1 fruit fly cellular context compared by ENCODE assay signal in genomic region chrX:17768130-17768697, dm6.
TF ChIP-seq lines count a peak whose summit lies in the region.

Gene unc-4 (plus strand): TSS chrX:17768569.

TF ChIP-seq in whole organism, embryonic, 481 proteins besides CTCF, POLR2A, EP300 and RAD21 (continued from another document and continues in another):
- TF ChIP-seq slbo (GFP tag; IDR thresholded peaks at IDR 0.05; lab: Robert Waterston, UW) (no peak), seq (GFP tag; IDR thresholded peaks at IDR 0.05; lab: Robert Waterston, UW) (peak; percentile 95), dm (GFP tag; optimal IDR thresholded peaks at IDR 0.05; lab: Kevin White, UChicago) (no peak), CG12942 (GFP tag; optimal IDR thresholded peaks at IDR 0.05; lab: Kevin White, UChicago) (no peak), mld (GFP tag; IDR thresholded peaks at IDR 0.05; lab: Robert Waterston, UW; ENCODE audit: partially characterized antibody) (no peak), CG5245 (GFP tag; optimal IDR thresholded peaks at IDR 0.05; lab: Kevin White, UChicago) (no peak), Fer3 (tag; optimal IDR thresholded peaks at IDR 0.05; lab: Kevin White, UChicago) (no peak), HmgZ (tag; optimal IDR thresholded peaks at IDR 0.05; lab: Kevin White, UChicago) (peak; percentile 45), Mad (GFP tag; optimal IDR thresholded peaks at IDR 0.05; lab: Kevin White, UChicago) (no peak), CG6813 (GFP tag; optimal IDR thresholded peaks at IDR 0.05; lab: Kevin White, UChicago) (no peak), CG10366 (GFP tag; IDR thresholded peaks at IDR 0.05; lab: Robert Waterston, UW) (no peak), zf30C (GFP tag; optimal IDR thresholded peaks at IDR 0.05; lab: Kevin White, UChicago) (no peak), Drgx (GFP tag; IDR thresholded peaks at IDR 0.05; lab: Robert Waterston, UW) (no peak), danr (GFP tag; IDR thresholded peaks at IDR 0.05; lab: Robert Waterston, UW) (no peak), Hand (GFP tag; optimal IDR thresholded peaks at IDR 0.05; lab: Kevin White, UChicago) (no peak), YL-1 (GFP tag; optimal IDR thresholded peaks at IDR 0.05; lab: Kevin White, UChicago) (no peak), CG42726 (GFP tag; IDR thresholded peaks at IDR 0.05; lab: Robert Waterston, UW; ENCODE audit: partially characterized antibody) (peak; percentile 40; the same call in 1 of the 2 replicates), CG30403 (GFP tag; optimal IDR thresholded peaks at IDR 0.05; lab: Kevin White, UChicago) (no peak), CG11695 (GFP tag; IDR thresholded peaks at IDR 0.05; lab: Robert Waterston, UW) (no peak), CG17186 (GFP tag; optimal IDR thresholded peaks at IDR 0.05; lab: Kevin White, UChicago) (no peak), CG9797 (GFP tag; optimal IDR thresholded peaks at IDR 0.05; lab: Kevin White, UChicago) (no peak), dan (GFP tag; IDR thresholded peaks at IDR 0.05; lab: Robert Waterston, UW) (no peak), CG8089 (GFP tag; optimal IDR thresholded peaks at IDR 0.05; lab: Kevin White, UChicago) (no peak), CG7963 (GFP tag; IDR thresholded peaks at IDR 0.05; lab: Robert Waterston, UW; ENCODE audit: partially characterized antibody) (no peak), CG9437 (GFP tag; optimal IDR thresholded peaks at IDR 0.05; lab: Kevin White, UChicago) (no peak), CG2889 (GFP tag; IDR thresholded peaks at IDR 0.05; lab: Robert Waterston, UW) (no peak), B-H2 (GFP tag; optimal IDR thresholded peaks at IDR 0.05; lab: Kevin White, UChicago) (no peak), bbx (GFP tag; IDR thresholded peaks at IDR 0.05; lab: Robert Waterston, UW; ENCODE audit: partially characterized antibody) (peak; percentile 42; the same call in 1 of the 2 replicates), rib (GFP tag; IDR thresholded peaks at IDR 0.05; lab: Robert Waterston, UW) (peak; percentile 50; the same call in 1 of the 2 replicates), CG3995 (GFP tag; optimal IDR thresholded peaks at IDR 0.05; lab: Kevin White, UChicago) (no peak), lov (optimal IDR thresholded peaks at IDR 0.05; lab: Kevin White, UChicago) (no peak), lov (GFP tag; IDR thresholded peaks at IDR 0.05; lab: Robert Waterston, UW) (no peak), Hsf (GFP tag; optimal IDR thresholded peaks at IDR 0.05; lab: Kevin White, UChicago) (no peak), Dip3 (GFP tag; optimal IDR thresholded peaks at IDR 0.05; lab: Kevin White, UChicago) (no peak), ham (GFP tag; IDR thresholded peaks at IDR 0.05; lab: Robert Waterston, UW) (no peak), CG13624 (GFP tag; optimal IDR thresholded peaks at IDR 0.05; lab: Kevin White, UChicago) (peak; percentile 13), CG15269 (tag; optimal IDR thresholded peaks at IDR 0.05; lab: Kevin White, UChicago) (no peak), Doc3 (GFP tag; IDR thresholded peaks at IDR 0.05; lab: Robert Waterston, UW; ENCODE audit: partially characterized antibody) (no peak), klu (GFP tag; IDR thresholded peaks at IDR 0.05; lab: Robert Waterston, UW) (no peak), E2f1 (GFP tag; IDR thresholded peaks at IDR 0.05; lab: Robert Waterston, UW) (no peak), gcm2 (GFP tag; optimal IDR thresholded peaks at IDR 0.05; lab: Kevin White, UChicago) (no peak), Fer1 (GFP tag; optimal IDR thresholded peaks at IDR 0.05; lab: Kevin White, UChicago) (no peak), CG18011 (GFP tag; optimal IDR thresholded peaks at IDR 0.05; lab: Kevin White, UChicago) (no peak), chif (GFP tag; optimal IDR thresholded peaks at IDR 0.05; lab: Kevin White, UChicago) (peak in 1 of 2 experiments; percentile 15), ac (GFP tag; optimal IDR thresholded peaks at IDR 0.05; lab: Kevin White, UChicago) (no peak), Sox100B (GFP tag; optimal IDR thresholded peaks at IDR 0.05; lab: Kevin White, UChicago) (no peak), CG17361 (GFP tag; IDR thresholded peaks at IDR 0.05; lab: Robert Waterston, UW) (no peak), CG18599 (GFP tag; optimal IDR thresholded peaks at IDR 0.05; lab: Kevin White, UChicago) (no peak), NC2α (GFP tag; optimal IDR thresholded peaks at IDR 0.05; lab: Kevin White, UChicago) (no peak), sens (GFP tag; lab: Kevin White, UChicago) (peak; percentile 74), pita (GFP tag; optimal IDR thresholded peaks at IDR 0.05; lab: Kevin White, UChicago) (no peak), CG13123 (GFP tag; optimal IDR thresholded peaks at IDR 0.05; lab: Kevin White, UChicago) (no peak), mirr (GFP tag; optimal IDR thresholded peaks at IDR 0.05; lab: Kevin White, UChicago) (no peak), knrl (GFP tag; IDR thresholded peaks at IDR 0.05; lab: Robert Waterston, UW; ENCODE audit: partially characterized antibody) (peak; percentile 55; the same call in 1 of the 3 replicates), lab (GFP tag; optimal IDR thresholded peaks at IDR 0.05; lab: Kevin White, UChicago) (no peak), CG5180 (GFP tag; optimal IDR thresholded peaks at IDR 0.05; lab: Kevin White, UChicago) (no peak), CG4404 (GFP tag; IDR thresholded peaks at IDR 0.05; lab: Robert Waterston, UW) (no peak), bsh (GFP tag; optimal IDR thresholded peaks at IDR 0.05; lab: Kevin White, UChicago) (no peak), crol (GFP tag; IDR thresholded peaks at IDR 0.05; lab: Robert Waterston, UW) (peak; percentile 98), Dll (GFP tag; IDR thresholded peaks at IDR 0.05; lab: Robert Waterston, UW; ENCODE audit: partially characterized antibody) (0 out of 4 replicates have a peak, but pooled peaks have one; percentile 29), cato (GFP tag; optimal IDR thresholded peaks at IDR 0.05; lab: Kevin White, UChicago; ENCODE audit: borderline replicate concordance) (no peak), gro (GFP tag; optimal IDR thresholded peaks at IDR 0.05; lab: Kevin White, UChicago) (no peak), CG15514 (GFP tag; optimal IDR thresholded peaks at IDR 0.05; lab: Kevin White, UChicago) (no peak), CG31441 (GFP tag; IDR thresholded peaks at IDR 0.05; lab: Robert Waterston, UW) (no peak), peb (GFP tag; IDR thresholded peaks at IDR 0.05; lab: Robert Waterston, UW) (no peak), CG17912 (GFP tag; optimal IDR thresholded peaks at IDR 0.05; lab: Kevin White, UChicago) (no peak), Xbp1 (GFP tag; optimal IDR thresholded peaks at IDR 0.05; lab: Kevin White, UChicago) (no peak), Oli (tag; optimal IDR thresholded peaks at IDR 0.05; lab: Kevin White, UChicago) (no peak), row (GFP tag; IDR thresholded peaks at IDR 0.05; lab: Robert Waterston, UW) (no peak), HLH3B (GFP tag; IDR thresholded peaks at IDR 0.05; lab: Robert Waterston, UW) (no peak), CG2712 (tag; optimal IDR thresholded peaks at IDR 0.05; lab: Kevin White, UChicago) (no peak), CG10462 (GFP tag; optimal IDR thresholded peaks at IDR 0.05; lab: Kevin White, UChicago) (no peak), wor (GFP tag; IDR thresholded peaks at IDR 0.05; lab: Robert Waterston, UW) (no peak), pnt (GFP tag; optimal IDR thresholded peaks at IDR 0.05; lab: Kevin White, UChicago) (no peak), ems (GFP tag; optimal IDR thresholded peaks at IDR 0.05; lab: Kevin White, UChicago) (no peak), CG6791 (GFP tag; IDR thresholded peaks at IDR 0.05; lab: Robert Waterston, UW; ENCODE audit: partially characterized antibody) (no peak), fu2 (GFP tag; optimal IDR thresholded peaks at IDR 0.05; lab: Kevin White, UChicago) (no peak), Sox102F (GFP tag; optimal IDR thresholded peaks at IDR 0.05; lab: Kevin White, UChicago) (no peak), Lhr (GFP tag; optimal IDR thresholded peaks at IDR 0.05; lab: Kevin White, UChicago) (no peak), z (GFP tag; IDR thresholded peaks at IDR 0.05; lab: Robert Waterston, UW) (no peak), Poxn (GFP tag; IDR thresholded peaks at IDR 0.05; lab: Robert Waterston, UW) (no peak), Sin3A (optimal IDR thresholded peaks at IDR 0.05; lab: Kevin White, UChicago) (no peak), schlank (tag; optimal IDR thresholded peaks at IDR 0.05; lab: Kevin White, UChicago) (no peak), gt (GFP tag; IDR thresholded peaks at IDR 0.05; lab: Robert Waterston, UW) (no peak), cad (GFP tag; optimal IDR thresholded peaks at IDR 0.05; lab: Kevin White, UChicago) (peak; percentile 39), CG13296 (GFP tag; optimal IDR thresholded peaks at IDR 0.05; lab: Kevin White, UChicago) (no peak), Lim3 (GFP tag; IDR thresholded peaks at IDR 0.05; lab: Robert Waterston, UW) (no peak), Spps (tag; optimal IDR thresholded peaks at IDR 0.05; lab: Kevin White, UChicago) (no peak), vfl (GFP tag; optimal IDR thresholded peaks at IDR 0.05; lab: Kevin White, UChicago) (no peak), cwo (GFP tag; optimal IDR thresholded peaks at IDR 0.05; lab: Kevin White, UChicago) (no peak), Hey (tag; optimal IDR thresholded peaks at IDR 0.05; lab: Kevin White, UChicago) (peak; percentile 63), CoRest (tag; optimal IDR thresholded peaks at IDR 0.05; lab: Kevin White, UChicago) (peak; percentile 81), dysf (GFP tag; IDR thresholded peaks at IDR 0.05; lab: Robert Waterston, UW) (no peak), CG9609 (GFP tag; optimal IDR thresholded peaks at IDR 0.05; lab: Kevin White, UChicago) (no peak), CG1832 (GFP tag; optimal IDR thresholded peaks at IDR 0.05; lab: Kevin White, UChicago) (peak; percentile 100), H15 (GFP tag; IDR thresholded peaks at IDR 0.05; lab: Robert Waterston, UW) (no peak), CG9817 (tag; optimal IDR thresholded peaks at IDR 0.05; lab: Kevin White, UChicago) (no peak), CG11504 (tag; optimal IDR thresholded peaks at IDR 0.05; lab: Kevin White, UChicago) (no peak), prd (optimal IDR thresholded peaks at IDR 0.05; lab: Kevin White, UChicago) (no peak), prd (GFP tag; IDR thresholded peaks at IDR 0.05; lab: Robert Waterston, UW) (no peak; the same call in 2 of the 3 replicates), gfzf (GFP tag; optimal IDR thresholded peaks at IDR 0.05; lab: Kevin White, UChicago) (no peak), Deaf1 (tag; optimal IDR thresholded peaks at IDR 0.05; lab: Kevin White, UChicago) (peak; percentile 62), stwl (tag; optimal IDR thresholded peaks at IDR 0.05; lab: Kevin White, UChicago) (no peak), Bgb (GFP tag; IDR thresholded peaks at IDR 0.05; lab: Robert Waterston, UW; ENCODE audit: partially characterized antibody) (peak; percentile 48; the same call in 1 of the 2 replicates), sisA (GFP tag; IDR thresholded peaks at IDR 0.05; lab: Robert Waterston, UW) (no peak), CG7786 (GFP tag; optimal IDR thresholded peaks at IDR 0.05; lab: Kevin White, UChicago) (no peak), Hmx (GFP tag; optimal IDR thresholded peaks at IDR 0.05; lab: Kevin White, UChicago) (no peak), ato (GFP tag; IDR thresholded peaks at IDR 0.05; lab: Robert Waterston, UW; ENCODE audit: partially characterized antibody) (0 out of 2 replicates have a peak, but pooled peaks have one; percentile 16), Dp (GFP tag; optimal IDR thresholded peaks at IDR 0.05; lab: Kevin White, UChicago) (no peak), ci (GFP tag; IDR thresholded peaks at IDR 0.05; lab: Robert Waterston, UW) (no peak), Fer2 (tag; optimal IDR thresholded peaks at IDR 0.05; lab: Kevin White, UChicago) (no peak), Atf-2 (GFP tag; optimal IDR thresholded peaks at IDR 0.05; lab: Kevin White, UChicago) (no peak), Gug (GFP tag; IDR thresholded peaks at IDR 0.05; lab: Robert Waterston, UW) (no peak), tll (GFP tag; optimal IDR thresholded peaks at IDR 0.05; lab: Kevin White, UChicago) (peak; percentile 63 to 98), corto (GFP tag; optimal IDR thresholded peaks at IDR 0.05; lab: Kevin White, UChicago) (no peak), pho (GFP tag; optimal IDR thresholded peaks at IDR 0.05; lab: Kevin White, UChicago) (no peak), CG10431 (GFP tag; optimal IDR thresholded peaks at IDR 0.05; lab: Kevin White, UChicago) (no peak), CG12391 (tag; optimal IDR thresholded peaks at IDR 0.05; lab: Kevin White, UChicago) (no peak), CG17568 (GFP tag; optimal IDR thresholded peaks at IDR 0.05; lab: Kevin White, UChicago) (no peak), CG17385 (GFP tag; optimal IDR thresholded peaks at IDR 0.05; lab: Kevin White, UChicago) (peak; percentile 24), p53 (GFP tag; optimal IDR thresholded peaks at IDR 0.05; lab: Kevin White, UChicago) (no peak), CG11560 (tag; IDR thresholded peaks at IDR 0.05; lab: Robert Waterston, UW) (no peak), CG11093 (GFP tag; IDR thresholded peaks at IDR 0.05; lab: Robert Waterston, UW) (no peak), D (optimal IDR thresholded peaks at IDR 0.05; lab: Kevin White, UChicago) (peak; percentile 79), D (GFP tag; optimal IDR thresholded peaks at IDR 0.05; lab: Kevin White, UChicago) (no peak), run (tag; optimal IDR thresholded peaks at IDR 0.05; lab: Kevin White, UChicago) (no peak), CG13775 (GFP tag; optimal IDR thresholded peaks at IDR 0.05; lab: Kevin White, UChicago) (no peak), CG14965 (GFP tag; optimal IDR thresholded peaks at IDR 0.05; lab: Kevin White, UChicago; ENCODE audit: borderline replicate concordance) (no peak), al (GFP tag; IDR thresholded peaks at IDR 0.05; lab: Robert Waterston, UW) (no peak), Hr78 (GFP tag; optimal IDR thresholded peaks at IDR 0.05; lab: Kevin White, UChicago) (no peak), CG3281 (GFP tag; optimal IDR thresholded peaks at IDR 0.05; lab: Kevin White, UChicago) (no peak), grau (tag; optimal IDR thresholded peaks at IDR 0.05; lab: Kevin White, UChicago) (no peak), bab2 (GFP tag; optimal IDR thresholded peaks at IDR 0.05; lab: Kevin White, UChicago) (no peak), nmo (GFP tag; optimal IDR thresholded peaks at IDR 0.05; lab: Kevin White, UChicago) (peak; percentile 68), CkIIα-i1 (GFP tag; IDR thresholded peaks at IDR 0.05; lab: Robert Waterston, UW) (no peak), CG6689 (GFP tag; IDR thresholded peaks at IDR 0.05; lab: Robert Waterston, UW) (no peak), Ets65A (GFP tag; lab: Kevin White, UChicago) (no peak), pzg (GFP tag; optimal IDR thresholded peaks at IDR 0.05; lab: Kevin White, UChicago) (no peak)
